Worm (Caenorhabditis elegans): ENCODE data around the gene Y54G2A.73.

DNA sequence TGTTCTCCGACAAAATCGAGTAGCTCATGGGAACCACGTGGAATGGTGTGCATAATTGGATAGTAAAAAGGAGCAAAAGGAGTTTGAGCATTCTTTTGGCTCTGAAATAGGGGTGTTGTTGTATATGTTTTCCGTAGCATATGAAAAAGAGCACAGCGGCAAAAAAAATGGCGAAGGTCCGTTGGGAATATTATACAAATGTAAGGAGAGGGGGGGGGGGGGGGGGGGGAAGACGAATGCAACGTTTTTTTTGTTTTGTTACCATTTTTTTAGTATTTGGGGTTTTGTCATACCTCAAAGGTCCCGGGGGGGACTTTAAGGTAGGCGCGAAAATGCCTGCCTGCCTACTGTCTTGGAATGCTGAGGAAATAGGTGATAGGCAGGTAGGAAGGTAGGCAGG, 20.1 kb upstream of the Y54G2A.73 start, which contains the start of gene ndnf-1:
- TF ChIP-seq ceh-45 (GFP tag; IDR thresholded peaks at IDR 0.05) (no peak), tbx-2 (tag; optimal IDR thresholded peaks at IDR 0.05) (no peak), ama-1 (optimal IDR thresholded peaks at IDR 0.05) (no peak), che-1 (tag; optimal IDR thresholded peaks at IDR 0.05) (no peak), fkh-10 (GFP tag; optimal IDR thresholded peaks at IDR 0.05) (no peak), ref-2 (tag; optimal IDR thresholded peaks at IDR 0.05) (no peak), rnt-1 (tag; optimal IDR thresholded peaks at IDR 0.05) (no peak), ets-4 (tag; optimal IDR thresholded peaks at IDR 0.05) (no peak), zip-5 (tag; optimal IDR thresholded peaks at IDR 0.05) (no peak), C38D4.7 (GFP tag; optimal IDR thresholded peaks at IDR 0.05) (no peak)
